Fruit fly (Drosophila melanogaster): ENCODE results near the gene Lst8.

DNA sequence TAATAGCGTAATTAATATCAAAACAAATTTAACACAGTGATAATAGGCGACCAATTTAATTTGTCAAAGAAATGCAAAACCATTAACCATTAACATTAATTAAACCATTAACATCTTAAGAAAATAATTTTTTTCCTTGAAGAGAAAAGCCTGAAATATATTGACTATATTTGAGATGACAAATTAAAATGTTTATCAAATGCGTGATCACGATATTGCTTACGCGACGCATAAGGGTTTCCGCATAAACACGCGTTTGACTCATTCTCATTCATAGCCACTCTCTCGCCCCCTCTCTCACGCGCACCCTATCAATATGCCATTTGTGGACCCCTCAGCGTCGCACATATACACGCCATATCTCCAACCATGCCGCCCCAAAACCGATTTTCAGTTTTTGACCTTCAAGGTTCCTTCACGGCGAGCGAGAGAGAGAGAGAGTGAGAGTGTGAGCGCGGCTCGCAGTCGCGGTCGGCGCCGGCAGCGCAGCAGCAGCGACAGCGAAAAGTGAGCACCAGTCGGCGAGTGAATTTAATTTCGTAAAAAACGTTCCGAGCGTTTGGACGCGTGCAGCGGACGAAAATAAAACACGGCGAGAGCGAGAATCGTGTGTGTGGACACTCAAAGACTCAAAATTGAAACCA lies 20.3 kb downstream of the Lst8 start, which contains the start of gene Hex-A:
- TF ChIP-seq tj (GFP tag; optimal IDR thresholded peaks at IDR 0.05) (peak; percentile 97), Crg-1 (GFP tag; optimal IDR thresholded peaks at IDR 0.05) (peak; percentile 91), pad (GFP tag; optimal IDR thresholded peaks at IDR 0.05) (peak; percentile 95), CG5204 (GFP tag; optimal IDR thresholded peaks at IDR 0.05) (peak; percentile 96), CG1620 (GFP tag; optimal IDR thresholded peaks at IDR 0.05) (peak; percentile 97), cic (GFP tag; optimal IDR thresholded peaks at IDR 0.05) (peak; percentile 95), Clk (GFP tag; optimal IDR thresholded peaks at IDR 0.05) (peak; percentile 89), CG33017 (tag; optimal IDR thresholded peaks at IDR 0.05) (peak; percentile 98), toe (GFP tag; optimal IDR thresholded peaks at IDR 0.05) (peak; percentile 95), ovo (GFP tag; optimal IDR thresholded peaks at IDR 0.05) (peak; percentile 96)

Data from whole organism, adult.